Worm (Caenorhabditis elegans): ENCODE data around the gene ufd-3.

ce11 chrII:9948662-9949061, 8.1 kb downstream of the ufd-3 start:
- TF ChIP-seq flt-1 (GFP tag; IDR thresholded peaks at IDR 0.05) (no peak), cog-1 (tag; optimal IDR thresholded peaks at IDR 0.05) (no peak), ref-1 (GFP tag; conservative IDR thresholded peaks at IDR 0.05) (no peak), T22C8.4 (GFP tag; IDR thresholded peaks at IDR 0.05) (no peak), klf-2 (GFP tag; conservative IDR thresholded peaks at IDR 0.05) (no peak), ztf-29 (GFP tag; IDR thresholded peaks at IDR 0.05) (no peak)
